Worm (Caenorhabditis elegans) whole organism, young adult: ENCODE measurements around the gene vps-16.

Experiments used
- B0035.1 ChIP-seq: sonication (generic microtip); optimal IDR thresholded peaks from 2 replicates; lab custom pipeline; 2016; ENCODE audit warnings: missing genetic modification characterization, mild to moderate bottlenecking, missing compliant biosample characterization, missing genotype, missing genetic modification reagents
- F10E7.11 ChIP-seq: sonication (generic microtip); optimal IDR thresholded peaks from 2 replicates; lab custom pipeline; 2017; ENCODE audit warnings: mild to moderate bottlenecking, missing genetic modification characterization, moderate library complexity, missing compliant biosample characterization
- F22D6.2 ChIP-seq: sonication (generic microtip); optimal IDR thresholded peaks from 2 replicates; lab custom pipeline; 2016; ENCODE audit warnings: mild to moderate bottlenecking, missing genetic modification characterization, missing compliant biosample characterization
- F55B11.4 ChIP-seq: sonication (generic microtip); optimal IDR thresholded peaks from 2 replicates; lab custom pipeline; 2016; ENCODE audit warnings: missing compliant biosample characterization, missing genetic modification characterization, borderline replicate concordance; ENCODE audit not compliant: insufficient read depth
- F57A8.1 ChIP-seq: fragments of 200-800 bp; sonication (Bioruptor generic); optimal IDR thresholded peaks from 2 replicates; lab custom pipeline; 2018; ENCODE audit warnings: mild to moderate bottlenecking, missing genetic modification characterization, moderate library complexity, missing compliant biosample characterization
- ZK185.1 ChIP-seq: sonication (generic microtip); optimal IDR thresholded peaks from 2 replicates; lab custom pipeline; 2016; ENCODE audit warnings: mild to moderate bottlenecking, missing genetic modification characterization, missing compliant biosample characterization; ENCODE audit not compliant: poor library complexity, severe bottlenecking
- ama-1 ChIP-seq, 3 experiments: fragments of 150-350 bp in 1 of 3; sonication (generic microtip) in 2 of 3; optimal IDR thresholded peaks; 2 replicates each; lab custom pipeline; 2014 to 2018; ENCODE audit warnings: missing biosample characterization in 2 of 3, missing genetic modification characterization in 2 of 3, missing genetic modification reagents in 2 of 3
- attf-3 ChIP-seq: fragments of 200-800 bp; sonication (Bioruptor generic); conservative IDR thresholded peaks from 2 replicates; pipeline ENCODE4 v1.3.6; 2022; ENCODE audit warnings: missing genetic modification reagents, missing genetic modification characterization, missing compliant biosample characterization
- attf-6 ChIP-seq: fragments of 200-800 bp; sonication (Bioruptor generic); IDR thresholded peaks from 2 replicates; pipeline ENCODE4 v1.3.6; 2022; ENCODE audit warnings: missing genetic modification reagents, missing genetic modification characterization, missing compliant biosample characterization
- bed-1 ChIP-seq: fragments of 200-800 bp; sonication (Bioruptor generic); IDR thresholded peaks from 2 replicates; pipeline ENCODE4 v1.3.6; 2022; ENCODE audit warnings: missing genetic modification reagents, missing genetic modification characterization, missing compliant biosample characterization
- bed-2 ChIP-seq: fragments of 200-800 bp; sonication (Bioruptor generic); IDR thresholded peaks from 2 replicates; pipeline ENCODE4 v1.3.6; 2022; ENCODE audit warnings: missing genetic modification reagents, missing genetic modification characterization, missing compliant biosample characterization
- cebp-1 ChIP-seq, 2 experiments: fragments of 200-800 bp in 1 of 2; sonication (Bioruptor generic) in 1 of 2; sonication (generic microtip) in 1 of 2; IDR thresholded peaks in 1 of 2; optimal IDR thresholded peaks in 1 of 2; 2 replicates each; pipeline versions ENCODE4 v1.3.6 to Lab custom; 2017 to 2022; ENCODE audit warnings: missing compliant biosample characterization in 2 of 2, missing genetic modification characterization in 2 of 2, mild to moderate bottlenecking in 1 of 2, missing genetic modification reagents in 1 of 2, moderate library complexity in 1 of 2
- cebp-2 ChIP-seq: fragments of 200-800 bp; sonication (Bioruptor generic); IDR thresholded peaks from 2 replicates; pipeline ENCODE4 v1.3.6; 2022; ENCODE audit warnings: missing genetic modification characterization, missing compliant biosample characterization
- ceh-27 ChIP-seq: fragments of 200-800 bp; sonication (Bioruptor generic); optimal IDR thresholded peaks from 2 replicates; lab custom pipeline; 2018; ENCODE audit warnings: mild to moderate bottlenecking, missing genetic modification characterization, moderate library complexity, missing compliant biosample characterization
- chd-7 ChIP-seq: sonication (generic microtip); optimal IDR thresholded peaks from 2 replicates; lab custom pipeline; 2016; ENCODE audit warnings: mild to moderate bottlenecking, missing genetic modification characterization, moderate library complexity, missing compliant biosample characterization
- fkh-3 ChIP-seq: sonication (generic microtip); optimal IDR thresholded peaks from 2 replicates; lab custom pipeline; 2016; ENCODE audit warnings: mild to moderate bottlenecking, missing genetic modification characterization, missing compliant biosample characterization
- hsf-1 ChIP-seq: fragments of 200-800 bp; sonication (Bioruptor generic); IDR thresholded peaks from 2 replicates; pipeline ENCODE4 v1.3.6; 2022; ENCODE audit warnings: missing genetic modification reagents, missing genetic modification characterization, missing compliant biosample characterization
- lin-26 ChIP-seq: fragments of 200-800 bp; sonication (Bioruptor generic); IDR thresholded peaks from 2 replicates; pipeline ENCODE4 v1.3.6; 2022; ENCODE audit warnings: missing genetic modification reagents, missing genetic modification characterization, missing compliant biosample characterization
- lsy-27 ChIP-seq: sonication (generic microtip); optimal IDR thresholded peaks from 2 replicates; lab custom pipeline; 2017; ENCODE audit warnings: missing genetic modification characterization, mild to moderate bottlenecking, missing compliant biosample characterization, antibody characterized with exemption, missing genotype, borderline replicate concordance; ENCODE audit not compliant: insufficient read depth
- madf-10 ChIP-seq: sonication (generic microtip); optimal IDR thresholded peaks from 2 replicates; lab custom pipeline; 2016; ENCODE audit warnings: mild to moderate bottlenecking, missing genetic modification characterization, missing compliant biosample characterization
- madf-3 ChIP-seq: fragments of 200-800 bp; sonication (Bioruptor generic); IDR thresholded peaks from 2 replicates; pipeline ENCODE4 v1.3.6; 2022; ENCODE audit warnings: missing genetic modification reagents, missing genetic modification characterization, missing compliant biosample characterization
- mcd-1 ChIP-seq: fragments of 200-800 bp; sonication (Bioruptor generic); IDR thresholded peaks from 2 replicates; pipeline ENCODE4 v1.3.6; 2022; ENCODE audit warnings: missing genetic modification reagents, missing genetic modification characterization, missing compliant biosample characterization
- mxl-1 ChIP-seq: sonication (generic microtip); optimal IDR thresholded peaks from 2 replicates; lab custom pipeline; 2016; ENCODE audit warnings: missing genetic modification characterization, missing compliant biosample characterization
- nfyb-1 ChIP-seq: fragments of 200-800 bp; sonication (Bioruptor generic); IDR thresholded peaks from 2 replicates; pipeline ENCODE4 v1.3.6; 2022; ENCODE audit warnings: missing genetic modification reagents, missing genetic modification characterization, missing compliant biosample characterization
- nhr-27 ChIP-seq: fragments of 200-800 bp; sonication (Bioruptor generic); optimal IDR thresholded peaks from 2 replicates; lab custom pipeline; 2018; ENCODE audit warnings: mild to moderate bottlenecking, missing genetic modification characterization, moderate library complexity, missing compliant biosample characterization
- nhr-80 ChIP-seq: sonication (generic microtip); optimal IDR thresholded peaks from 2 replicates; lab custom pipeline; 2016; ENCODE audit warnings: missing genetic modification characterization, missing compliant biosample characterization
- nhr-90 ChIP-seq: sonication (generic microtip); optimal IDR thresholded peaks from 2 replicates; lab custom pipeline; 2016; ENCODE audit warnings: missing genotype, mild to moderate bottlenecking, missing genetic modification characterization, missing compliant biosample characterization
- pha-4 ChIP-seq: fragments of 150-350 bp; sonication (generic microtip); optimal IDR thresholded peaks from 2 replicates; lab custom pipeline; 2014; ENCODE audit warnings: missing biosample characterization, missing genetic modification reagents, missing genetic modification characterization
- rcor-1 ChIP-seq: fragments of 200-800 bp; sonication (Bioruptor generic); IDR thresholded peaks from 2 replicates; pipeline ENCODE4 v1.3.6; 2022; ENCODE audit warnings: missing genetic modification reagents, missing genetic modification characterization, missing compliant biosample characterization
- snpc-1.1 ChIP-seq: sonication (generic microtip); optimal IDR thresholded peaks from 2 replicates; lab custom pipeline; 2017; ENCODE audit warnings: missing genetic modification characterization, mild to moderate bottlenecking, missing compliant biosample characterization, antibody characterized with exemption, moderate library complexity, missing genotype, missing genetic modification reagents; ENCODE audit not compliant: insufficient read depth
- snpc-3.4 ChIP-seq: sonication (generic microtip); optimal IDR thresholded peaks from 2 replicates; lab custom pipeline; 2017; ENCODE audit warnings: missing genetic modification characterization, mild to moderate bottlenecking, missing compliant biosample characterization, antibody characterized with exemption, moderate library complexity, missing genotype, missing genetic modification reagents
- somi-1 ChIP-seq: fragments of 200-800 bp; sonication (Bioruptor generic); optimal IDR thresholded peaks from 2 replicates; lab custom pipeline; 2018; ENCODE audit warnings: mild to moderate bottlenecking, missing genetic modification characterization, missing compliant biosample characterization
- tbx-9 ChIP-seq: sonication (generic microtip); optimal IDR thresholded peaks from 2 replicates; lab custom pipeline; 2016; ENCODE audit warnings: borderline replicate concordance, missing genetic modification characterization, inconsistent platforms, missing compliant biosample characterization
- tlf-1 ChIP-seq: fragments of 200-800 bp; sonication (Bioruptor generic); optimal IDR thresholded peaks from 2 replicates; lab custom pipeline; 2018; ENCODE audit warnings: mild to moderate bottlenecking, missing genetic modification characterization, missing compliant biosample characterization
- ztf-26 ChIP-seq: sonication (generic microtip); optimal IDR thresholded peaks from 2 replicates; lab custom pipeline; 2017; ENCODE audit warnings: missing genetic modification characterization, missing compliant biosample characterization
- ztf-6 ChIP-seq: fragments of 200-800 bp; sonication (Bioruptor generic); IDR thresholded peaks from 2 replicates; pipeline ENCODE4 v1.3.6; 2022; ENCODE audit warnings: missing genetic modification reagents, missing genetic modification characterization, missing compliant biosample characterization

vps-16 gene

DNA sequence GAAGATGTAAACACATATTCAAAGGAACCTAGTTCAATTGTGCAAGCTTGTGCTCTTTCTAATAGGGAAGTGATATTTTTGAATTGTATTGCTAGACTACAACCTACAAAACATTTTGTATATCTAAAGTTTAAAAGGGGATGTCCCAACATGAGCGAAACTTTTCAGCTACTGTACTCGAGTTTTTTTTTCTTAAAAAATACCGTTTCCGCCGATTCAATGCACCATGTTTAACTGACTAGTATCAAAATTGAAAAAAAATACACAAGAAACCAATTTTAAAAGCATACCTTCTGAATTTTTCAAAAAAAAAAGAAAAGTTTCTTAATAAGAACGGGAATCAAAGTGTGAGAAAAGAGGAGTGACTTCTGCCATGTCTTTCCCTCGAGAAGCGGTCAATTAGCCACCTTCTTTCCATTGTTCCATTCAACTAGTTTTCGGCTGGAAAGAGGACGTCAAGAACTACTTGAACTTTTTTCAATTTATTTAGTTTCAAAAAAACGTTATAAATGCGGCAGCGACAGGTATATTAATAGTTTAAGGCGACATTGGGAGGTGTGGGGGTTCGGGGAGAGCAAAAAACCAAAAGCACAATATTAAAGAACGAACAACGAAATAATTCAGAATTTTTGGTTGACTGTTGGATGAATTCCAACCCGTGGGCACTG, 17.6 kb upstream of the vps-16 start, which contains the start of gene nas-4 (continued):
- TF ChIP-seq cebp-1 (GFP tag; IDR thresholded peaks at IDR 0.05; lab: Robert Waterston, UW) (0 out of 2 replicates have a peak, but pooled peaks have one; percentile 38), cebp-1 (tag; optimal IDR thresholded peaks at IDR 0.05; lab: Kevin White, UChicago) (peak; percentile 71), cebp-2 (GFP tag; lab: Robert Waterston, UW) (peak; percentile 5; the same call in 1 of the 2 replicates), B0035.1 (peak; percentile 75)

DNA sequence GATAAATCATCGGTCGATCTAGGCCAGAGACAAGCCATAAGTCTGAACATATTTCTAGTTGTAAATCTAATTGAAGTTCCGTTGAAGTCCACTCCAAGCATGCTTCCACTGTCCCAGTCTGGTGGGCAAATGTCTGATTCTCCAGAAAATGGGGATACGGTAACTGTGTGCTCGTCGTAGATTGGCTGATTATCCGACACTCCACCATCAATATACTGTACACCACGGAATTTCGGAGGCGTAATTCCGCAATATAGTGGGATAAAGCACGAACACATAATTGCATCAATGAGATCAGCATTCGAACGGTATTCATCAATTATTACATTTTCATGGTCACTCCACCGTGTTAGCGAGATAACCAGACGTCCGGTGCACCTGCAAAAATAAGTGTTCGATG, 14.8 kb upstream of the vps-16 start:
- TF ChIP-seq ztf-26 (tag; lab: Kevin White, UChicago), result peak; percentile 41
- TF ChIP-seq tbx-9, result no peak
- TF ChIP-seq F22D6.2 (tag; lab: Kevin White, UChicago), result no peak
- TF ChIP-seq pha-4 (tag; lab: Kevin White, UChicago), result no peak
- 0 out of 2 replicates have a peak, but pooled peaks have one; percentile 6 for TF ChIP-seq nfyb-1 (GFP tag; lab: Robert Waterston, UW)
- TF ChIP-seq F55B11.4 (tag; lab: Kevin White, UChicago), result no peak
- TF ChIP-seq lsy-27 (tag; lab: Kevin White, UChicago), result no peak
- TF ChIP-seq F10E7.11 (tag; lab: Kevin White, UChicago), result no peak
- TF ChIP-seq snpc-1.1 (tag; lab: Kevin White, UChicago), result no peak
- TF ChIP-seq ceh-27, result no peak
- TF ChIP-seq fkh-3 (tag; lab: Kevin White, UChicago), result no peak
- TF ChIP-seq mxl-1 (tag; lab: Kevin White, UChicago), result no peak
- 0 out of 2 replicates have a peak, but pooled peaks have one; percentile 35 for TF ChIP-seq hsf-1 (GFP tag; lab: Robert Waterston, UW)
- no peak for TF ChIP-seq F57A8.1 (GFP tag; lab: Kevin White, UChicago)
- TF ChIP-seq madf-3 (GFP tag; lab: Robert Waterston, UW), result 0 out of 2 replicates have a peak, but pooled peaks have one; percentile 18
- TF ChIP-seq nhr-90 (tag; lab: Kevin White, UChicago), result no peak

DNA sequence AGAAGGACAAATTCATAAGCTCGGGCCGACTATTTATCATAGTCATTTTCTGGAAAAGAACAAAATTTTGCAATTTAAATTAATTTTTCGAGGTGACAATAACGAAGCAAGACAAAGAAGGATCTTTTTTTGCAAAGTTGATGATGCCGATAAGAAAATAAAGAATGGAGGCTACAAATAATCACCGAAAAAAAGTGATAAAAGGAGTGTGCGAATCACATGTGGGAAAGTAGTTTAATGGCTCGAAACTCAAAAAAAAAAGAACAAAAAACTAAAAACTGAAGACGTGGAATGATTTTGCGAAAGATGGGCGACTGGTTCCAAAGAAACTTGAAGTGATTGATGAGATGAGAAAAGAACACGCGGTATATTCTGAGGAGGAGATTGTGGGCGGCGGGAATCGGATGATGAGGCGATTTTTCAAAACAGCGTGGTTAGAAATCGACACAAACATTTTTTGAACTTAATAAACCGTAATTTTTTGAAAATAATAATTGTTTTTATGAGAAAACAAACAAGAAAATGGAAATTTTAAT, 13.6 kb upstream of the vps-16 start, which contains the start of gene atgl-1:
Gene atgl-1 (minus strand): TSS at position 51 of the 536 bp plus-strand sequence.
- TF ChIP-seq F55B11.4 (tag; lab: Kevin White, UChicago), result no peak
- no peak for TF ChIP-seq tlf-1 (GFP tag; lab: Kevin White, UChicago)
- TF ChIP-seq rcor-1, result no peak
- TF ChIP-seq lin-26 (GFP tag; lab: Robert Waterston, UW), result 0 out of 2 replicates have a peak, but pooled peaks have one; percentile 23
- TF ChIP-seq attf-3 (GFP tag; lab: Robert Waterston, UW), result no peak
- TF ChIP-seq attf-6 (GFP tag; lab: Robert Waterston, UW), result no peak
- TF ChIP-seq madf-10 (tag; lab: Kevin White, UChicago), result no peak
- TF ChIP-seq ztf-6 (GFP tag; lab: Robert Waterston, UW), result no peak
- TF ChIP-seq nhr-27 (tag; lab: Kevin White, UChicago), result no peak
- peak; percentile 12 for TF ChIP-seq nhr-80
- TF ChIP-seq mcd-1 (GFP tag; lab: Robert Waterston, UW), result no peak
- no peak for TF ChIP-seq cebp-2 (GFP tag; lab: Robert Waterston, UW)
- TF ChIP-seq bed-1 (GFP tag; lab: Robert Waterston, UW), result no peak

DNA sequence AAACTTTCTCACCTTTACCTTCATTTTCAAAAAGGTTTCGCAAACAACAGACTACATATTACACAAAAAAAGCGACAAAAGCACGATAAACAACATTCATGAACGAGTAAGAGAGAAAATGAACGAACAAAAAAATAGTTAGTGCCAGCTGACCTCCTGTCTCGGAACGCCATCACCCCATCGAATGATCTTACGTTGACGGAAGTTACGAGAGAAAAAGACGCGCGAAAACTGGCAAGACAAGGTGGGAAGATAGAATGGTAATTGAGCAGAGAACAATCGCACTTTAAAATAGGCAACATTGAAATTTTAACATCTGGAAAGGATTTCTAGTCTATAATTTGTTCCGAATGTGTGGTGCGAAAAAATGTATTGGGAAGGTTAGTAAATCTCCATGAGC, 12.8 kb upstream of the vps-16 start:
- TF ChIP-seq somi-1 (peak; percentile 18), snpc-3.4 (tag; lab: Kevin White, UChicago) (no peak), ama-1 (optimal IDR thresholded peaks at IDR 0.05; lab: Kevin White, UChicago) (peak; percentile 2), ama-1 (GFP tag; optimal IDR thresholded peaks at IDR 0.05; lab: Kevin White, UChicago) (no peak), bed-2 (GFP tag; lab: Robert Waterston, UW) (no peak), chd-7 (tag; lab: Kevin White, UChicago) (no peak), pha-4 (tag; lab: Kevin White, UChicago) (no peak), lin-26 (GFP tag; lab: Robert Waterston, UW) (0 out of 2 replicates have a peak, but pooled peaks have one; percentile 25), ZK185.1 (no peak)
- TF ChIP-seq, all 124 proteins: peak for 3
